Worm (Caenorhabditis elegans) whole organism, young adult: ENCODE data around the gene F23F1.2.
A peak's percentile ranks its signal among the peaks of the same experiment; 100 is the strongest.

Experiments used
- B0035.1 ChIP-seq: sonication (generic microtip); optimal IDR thresholded peaks from 2 replicates; lab custom pipeline; 2016; ENCODE audit warnings: missing genetic modification characterization, mild to moderate bottlenecking, missing compliant biosample characterization, missing genotype, missing genetic modification reagents
- B0336.3 ChIP-seq: fragments of 200-800 bp; sonication (Bioruptor generic); IDR thresholded peaks from 2 replicates; pipeline ENCODE4 v1.3.6; 2022; ENCODE audit warnings: missing genetic modification characterization, missing compliant biosample characterization
- D2030.7 ChIP-seq: fragments of 200-800 bp; sonication (Bioruptor generic); IDR thresholded peaks from 2 replicates; pipeline ENCODE4 v1.3.6; 2022; ENCODE audit warnings: missing genetic modification reagents, missing genetic modification characterization, missing compliant biosample characterization
- F33H1.4 ChIP-seq: fragments of 200-800 bp; sonication (Bioruptor generic); IDR thresholded peaks from 2 replicates; pipeline ENCODE4 v1.3.6; 2022; ENCODE audit warnings: missing genetic modification reagents, missing genetic modification characterization, missing compliant biosample characterization
- F49E8.2 ChIP-seq: sonication (generic microtip); optimal IDR thresholded peaks from 3 replicates; lab custom pipeline; 2017; ENCODE audit warnings: missing genetic modification characterization, mild to moderate bottlenecking, missing compliant biosample characterization, antibody characterized with exemption, moderate library complexity; ENCODE audit not compliant: insufficient read depth
- F57A8.1 ChIP-seq: fragments of 200-800 bp; sonication (Bioruptor generic); optimal IDR thresholded peaks from 2 replicates; lab custom pipeline; 2018; ENCODE audit warnings: mild to moderate bottlenecking, missing genetic modification characterization, moderate library complexity, missing compliant biosample characterization
- K11D2.4 ChIP-seq: fragments of 200-800 bp; sonication (Bioruptor generic); IDR thresholded peaks from 2 replicates; pipeline ENCODE4 v1.3.6; 2022; ENCODE audit warnings: missing genetic modification reagents, missing genetic modification characterization, missing compliant biosample characterization
- T07F8.4 ChIP-seq: sonication (generic microtip); optimal IDR thresholded peaks from 2 replicates; lab custom pipeline; 2016; ENCODE audit warnings: mild to moderate bottlenecking, missing genetic modification characterization, moderate library complexity, missing compliant biosample characterization
- Y53G8AR.9 ChIP-seq: fragments of 200-800 bp; sonication (Bioruptor generic); conservative IDR thresholded peaks from 2 replicates; pipeline ENCODE4 v1.3.6; 2022; ENCODE audit warnings: missing genetic modification reagents, missing genetic modification characterization, missing compliant biosample characterization
- Y67H2A.10 ChIP-seq: fragments of 200-800 bp; sonication (Bioruptor generic); conservative IDR thresholded peaks from 2 replicates; pipeline ENCODE4 v1.3.6; 2022; ENCODE audit warnings: missing genetic modification reagents, missing genetic modification characterization, missing compliant biosample characterization
- athp-1 ChIP-seq: sonication (generic microtip); optimal IDR thresholded peaks from 2 replicates; lab custom pipeline; 2017; ENCODE audit warnings: mild to moderate bottlenecking, missing genetic modification characterization, missing compliant biosample characterization
- attf-3 ChIP-seq: fragments of 200-800 bp; sonication (Bioruptor generic); conservative IDR thresholded peaks from 2 replicates; pipeline ENCODE4 v1.3.6; 2022; ENCODE audit warnings: missing genetic modification reagents, missing genetic modification characterization, missing compliant biosample characterization
- bed-1 ChIP-seq: fragments of 200-800 bp; sonication (Bioruptor generic); IDR thresholded peaks from 2 replicates; pipeline ENCODE4 v1.3.6; 2022; ENCODE audit warnings: missing genetic modification reagents, missing genetic modification characterization, missing compliant biosample characterization
- ccch-3 ChIP-seq: fragments of 200-800 bp; sonication (Bioruptor generic); optimal IDR thresholded peaks from 2 replicates; lab custom pipeline; 2018; ENCODE audit warnings: mild to moderate bottlenecking, missing genetic modification characterization, missing compliant biosample characterization
- dox-1 ChIP-seq: fragments of 200-800 bp; sonication (Bioruptor generic); IDR thresholded peaks from 2 replicates; pipeline ENCODE4 v1.3.6; 2022; ENCODE audit warnings: missing genetic modification reagents, missing genetic modification characterization, missing compliant biosample characterization
- dpff-1 ChIP-seq: sonication (generic microtip); optimal IDR thresholded peaks from 2 replicates; lab custom pipeline; 2017; ENCODE audit warnings: mild to moderate bottlenecking, missing genetic modification characterization, missing compliant biosample characterization
- dpl-1 ChIP-seq: fragments of 150-350 bp; optimal IDR thresholded peaks from 2 replicates; lab custom pipeline; 2014; ENCODE audit warnings: missing biosample characterization, missing genetic modification reagents, missing genetic modification characterization
- efl-1 ChIP-seq: fragments of 150-350 bp; optimal IDR thresholded peaks from 2 replicates; lab custom pipeline; 2014; ENCODE audit warnings: missing biosample characterization, missing genetic modification reagents, missing genetic modification characterization
- gei-17 ChIP-seq: fragments of 200-800 bp; sonication (Bioruptor generic); optimal IDR thresholded peaks from 2 replicates; lab custom pipeline; 2018; ENCODE audit warnings: mild to moderate bottlenecking, missing genetic modification characterization, missing compliant biosample characterization
- him-1 ChIP-seq: sonication (generic microtip); optimal IDR thresholded peaks from 2 replicates; lab custom pipeline; 2016; ENCODE audit warnings: missing genotype, missing genetic modification reagents, missing genetic modification characterization, missing compliant biosample characterization
- hsf-1 ChIP-seq: fragments of 200-800 bp; sonication (Bioruptor generic); IDR thresholded peaks from 2 replicates; pipeline ENCODE4 v1.3.6; 2022; ENCODE audit warnings: missing genetic modification reagents, missing genetic modification characterization, missing compliant biosample characterization
- lag-1 ChIP-seq: fragments of 200-800 bp; sonication (Bioruptor generic); IDR thresholded peaks from 2 replicates; pipeline ENCODE4 v1.3.6; 2022; ENCODE audit warnings: missing genetic modification reagents, missing genetic modification characterization, missing compliant biosample characterization
- let-607 ChIP-seq, 2 experiments: fragments of 200-800 bp in 1 of 2; sonication (Bioruptor generic) in 1 of 2; sonication (generic microtip) in 1 of 2; optimal IDR thresholded peaks; 2 replicates each; lab custom pipeline; 2016 to 2018; ENCODE audit warnings: mild to moderate bottlenecking in 2 of 2, missing compliant biosample characterization in 2 of 2, missing genetic modification characterization in 2 of 2, moderate library complexity in 2 of 2, missing genotype in 1 of 2
- lin-26 ChIP-seq: fragments of 200-800 bp; sonication (Bioruptor generic); IDR thresholded peaks from 2 replicates; pipeline ENCODE4 v1.3.6; 2022; ENCODE audit warnings: missing genetic modification reagents, missing genetic modification characterization, missing compliant biosample characterization
- lin-35 ChIP-seq, 3 experiments: fragments of 150-350 bp in 2 of 3; sonication (generic microtip) in 1 of 3; optimal IDR thresholded peaks; 2 replicates each; lab custom pipeline; 2014 to 2018; ENCODE audit warnings: missing biosample characterization in 3 of 3, missing genetic modification characterization in 3 of 3, missing genetic modification reagents in 3 of 3
- lin-40 ChIP-seq: sonication (generic microtip); optimal IDR thresholded peaks from 2 replicates; lab custom pipeline; 2016; ENCODE audit warnings: missing genetic modification characterization, mild to moderate bottlenecking, missing compliant biosample characterization, missing genotype, missing genetic modification reagents
- lsy-27 ChIP-seq: sonication (generic microtip); optimal IDR thresholded peaks from 2 replicates; lab custom pipeline; 2017; ENCODE audit warnings: missing genetic modification characterization, mild to moderate bottlenecking, missing compliant biosample characterization, antibody characterized with exemption, missing genotype, borderline replicate concordance; ENCODE audit not compliant: insufficient read depth
- madf-6 ChIP-seq: fragments of 200-800 bp; sonication (Bioruptor generic); IDR thresholded peaks from 2 replicates; pipeline ENCODE4 v1.3.6; 2022; ENCODE audit warnings: missing genetic modification reagents, missing genetic modification characterization, missing compliant biosample characterization
- mcd-1 ChIP-seq: fragments of 200-800 bp; sonication (Bioruptor generic); IDR thresholded peaks from 2 replicates; pipeline ENCODE4 v1.3.6; 2022; ENCODE audit warnings: missing genetic modification reagents, missing genetic modification characterization, missing compliant biosample characterization
- mel-28 ChIP-seq: sonication (generic microtip); optimal IDR thresholded peaks from 2 replicates; lab custom pipeline; 2016; ENCODE audit warnings: borderline replicate concordance, mild to moderate bottlenecking, missing genetic modification characterization, missing compliant biosample characterization
- nhr-179 ChIP-seq: sonication (generic microtip); optimal IDR thresholded peaks from 2 replicates; lab custom pipeline; 2016; ENCODE audit warnings: mild to moderate bottlenecking, missing genetic modification characterization, missing compliant biosample characterization
- rcor-1 ChIP-seq: fragments of 200-800 bp; sonication (Bioruptor generic); IDR thresholded peaks from 2 replicates; pipeline ENCODE4 v1.3.6; 2022; ENCODE audit warnings: missing genetic modification reagents, missing genetic modification characterization, missing compliant biosample characterization
- sdz-38 ChIP-seq: sonication (generic microtip); optimal IDR thresholded peaks from 2 replicates; lab custom pipeline; 2016; ENCODE audit warnings: missing genotype, missing genetic modification characterization, missing compliant biosample characterization
- snpc-1.3 ChIP-seq: sonication (generic microtip); optimal IDR thresholded peaks from 2 replicates; lab custom pipeline; 2017; ENCODE audit warnings: missing genetic modification characterization, mild to moderate bottlenecking, missing compliant biosample characterization, antibody characterized with exemption, moderate library complexity, missing genotype, missing genetic modification reagents; ENCODE audit not compliant: insufficient read depth
- snpc-3.4 ChIP-seq: sonication (generic microtip); optimal IDR thresholded peaks from 2 replicates; lab custom pipeline; 2017; ENCODE audit warnings: missing genetic modification characterization, mild to moderate bottlenecking, missing compliant biosample characterization, antibody characterized with exemption, moderate library complexity, missing genotype, missing genetic modification reagents
- tbp1 ChIP-seq: fragments of 200-800 bp; sonication (Bioruptor generic); optimal IDR thresholded peaks from 2 replicates; lab custom pipeline; 2018; ENCODE audit warnings: mild to moderate bottlenecking, missing genetic modification characterization, missing compliant biosample characterization
- tbx-9 ChIP-seq: sonication (generic microtip); optimal IDR thresholded peaks from 2 replicates; lab custom pipeline; 2016; ENCODE audit warnings: borderline replicate concordance, missing genetic modification characterization, inconsistent platforms, missing compliant biosample characterization
- unc-130 ChIP-seq: sonication (generic microtip); optimal IDR thresholded peaks from 2 replicates; lab custom pipeline; 2016; ENCODE audit warnings: missing genetic modification reagents, missing genetic modification characterization, missing compliant biosample characterization
- unc-62 ChIP-seq: fragments of 150-350 bp; optimal IDR thresholded peaks from 2 replicates; lab custom pipeline; 2014; ENCODE audit warnings: missing biosample characterization, missing genetic modification reagents, missing genetic modification characterization
- zfh-2 ChIP-seq: fragments of 200-800 bp; sonication (Bioruptor generic); conservative IDR thresholded peaks from 2 replicates; pipeline ENCODE4 v1.3.6; 2022; ENCODE audit warnings: missing genetic modification reagents, missing genetic modification characterization, missing compliant biosample characterization
- ztf-3 ChIP-seq: fragments of 200-800 bp; sonication (Bioruptor generic); optimal IDR thresholded peaks from 2 replicates; lab custom pipeline; 2018; ENCODE audit warnings: mild to moderate bottlenecking, missing genetic modification characterization, missing compliant biosample characterization

F23F1.2 gene

ce11 chrII:19238-19637, 14.8 kb upstream of the F23F1.2 start, which contains the start of gene gmeb-1:
TSS of gene gmeb-1 (plus strand) at chrII:19538.
- TF ChIP-seq bed-1 (GFP tag; lab: Robert Waterston, UW) (no peak), ztf-3 (no peak), F57A8.1 (no peak), B0336.3 (GFP tag; lab: Robert Waterston, UW) (no peak), lin-26 (GFP tag; lab: Robert Waterston, UW) (no peak), lin-40 (no peak), mel-28 (tag; lab: Kevin White, UChicago) (no peak), madf-6 (GFP tag; lab: Robert Waterston, UW) (no peak), lag-1 (no peak)
- TF ChIP-seq, all 124 proteins: peak for 0

DNA sequence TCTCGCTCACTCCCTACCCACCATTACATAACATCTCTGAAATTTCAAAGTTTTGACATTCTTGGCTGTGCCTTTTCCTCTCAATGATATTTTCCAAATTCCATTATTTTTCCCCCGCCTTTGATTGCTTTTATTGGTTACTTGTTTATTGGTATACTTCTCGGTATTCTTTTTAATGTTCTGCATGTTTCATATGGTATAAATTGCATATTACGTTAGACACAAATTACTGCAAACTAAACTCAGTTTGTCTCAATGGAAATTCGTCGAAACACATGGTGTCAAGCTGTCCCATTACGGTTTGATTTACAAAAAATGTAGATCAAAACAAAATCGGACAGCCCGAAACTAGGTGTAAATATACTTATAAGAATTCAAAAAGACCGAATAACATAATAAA, 12.1 kb upstream of the F23F1.2 start:
- no peak for TF ChIP-seq attf-3 (GFP tag; lab: Robert Waterston, UW)
- TF ChIP-seq D2030.7: no peak
- no peak for TF ChIP-seq dpff-1 (tag; lab: Kevin White, UChicago)
- no peak for TF ChIP-seq B0035.1 (tag; lab: Kevin White, UChicago)
- TF ChIP-seq, all 124 proteins: peak for 0

DNA sequence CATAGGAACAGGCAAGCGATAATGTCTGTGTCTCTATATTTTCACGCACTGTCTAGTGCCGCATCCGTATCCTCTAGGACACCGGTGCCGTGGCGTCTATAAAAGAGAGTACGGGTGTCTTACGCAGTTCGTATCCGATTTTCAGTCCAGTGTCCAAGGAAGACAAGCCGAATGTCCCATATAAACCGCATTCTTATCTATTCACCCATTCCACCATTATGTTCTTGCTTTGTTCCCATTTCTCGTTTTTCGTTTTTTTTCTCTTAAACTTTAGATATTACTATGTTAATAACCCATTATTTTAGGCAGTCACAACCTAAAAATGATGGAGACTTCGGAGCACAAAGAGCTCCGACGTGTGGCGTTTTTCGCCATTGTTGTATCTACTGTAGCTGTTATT, 11.0 kb upstream of the F23F1.2 start, which contains the start of gene sqt-2:
TSS of gene sqt-2 (plus strand) at position 301 of the 400 bp plus-strand sequence.
- no peak for TF ChIP-seq athp-1
- TF ChIP-seq lag-1: no peak
- no peak for TF ChIP-seq nhr-179 (tag; lab: Kevin White, UChicago)
- TF ChIP-seq dpl-1: no peak
- TF ChIP-seq unc-62 (GFP tag; lab: Kevin White, UChicago): no peak
- no peak for TF ChIP-seq snpc-1.3
- TF ChIP-seq sdz-38 (tag; lab: Kevin White, UChicago): no peak
- TF ChIP-seq hsf-1: no peak
- TF ChIP-seq tbx-9: no peak

- TF ChIP-seq hsf-1 (0 out of 2 replicates have a peak, but pooled peaks have one; percentile 13), madf-6 (GFP tag; lab: Robert Waterston, UW) (no peak), dox-1 (GFP tag; lab: Robert Waterston, UW) (0 out of 2 replicates have a peak, but pooled peaks have one; percentile 12), Y67H2A.10 (GFP tag; lab: Robert Waterston, UW) (no peak), zfh-2 (GFP tag; lab: Robert Waterston, UW) (peak; percentile 68)
These were observed 10.3 kb upstream of the F23F1.2 start for ce11 chrII:23739-24138.

DNA sequence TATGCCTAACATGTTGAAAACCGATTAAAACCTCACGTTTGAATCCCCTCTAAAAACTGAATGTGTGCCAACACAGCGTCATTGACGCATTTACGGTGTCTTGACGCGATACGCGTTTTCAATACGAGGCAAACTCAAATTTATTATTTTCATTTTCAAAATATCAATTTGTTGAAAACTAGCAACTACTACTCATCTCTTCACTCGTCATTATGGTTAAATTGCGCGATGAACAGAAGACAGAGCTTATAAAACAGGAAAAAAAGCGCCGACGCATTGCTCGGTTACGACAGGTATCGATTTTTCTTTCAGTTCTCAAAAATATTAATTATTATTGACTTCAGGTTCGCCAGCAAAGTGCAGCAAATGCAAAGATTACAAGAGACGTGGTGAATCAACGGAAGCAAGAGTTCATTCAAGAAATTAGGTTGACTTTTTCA, 9.4 kb upstream of the F23F1.2 start, which contains the start of gene enee-1:
TSS of gene enee-1 (plus strand) at position 108 of the 440 bp plus-strand sequence.
- TF ChIP-seq zfh-2 (GFP tag; lab: Robert Waterston, UW): no peak
- no peak for TF ChIP-seq snpc-3.4 (tag; lab: Kevin White, UChicago)
- no peak for TF ChIP-seq gei-17 (GFP tag; lab: Kevin White, UChicago)
- TF ChIP-seq ccch-3: no peak
- TF ChIP-seq mcd-1: peak; percentile 81
- TF ChIP-seq B0336.3 (GFP tag; lab: Robert Waterston, UW): 0 out of 2 replicates have a peak, but pooled peaks have one; percentile 37
- peak; percentile 52; the same call in 1 of the 2 replicates for TF ChIP-seq rcor-1 (GFP tag; lab: Robert Waterston, UW)
- no peak for TF ChIP-seq lag-1
- no peak for TF ChIP-seq tbx-9
- peak in 1 of 2 experiments; percentile 15 for TF ChIP-seq let-607 (tag; optimal IDR thresholded peaks at IDR 0.05; lab: Kevin White, UChicago)
- no peak for TF ChIP-seq him-1
- TF ChIP-seq tbp1 (GFP tag; lab: Kevin White, UChicago): peak; percentile 19
- TF ChIP-seq lsy-27: no peak
- no peak for TF ChIP-seq T07F8.4
- no peak for TF ChIP-seq K11D2.4 (GFP tag; lab: Robert Waterston, UW)
- peak; percentile 57 for TF ChIP-seq efl-1
- TF ChIP-seq Y53G8AR.9 (GFP tag; lab: Robert Waterston, UW): peak; percentile 61; the same call in 1 of the 2 replicates
- no peak for TF ChIP-seq F49E8.2 (tag; lab: Kevin White, UChicago)
- TF ChIP-seq unc-130 (GFP tag; lab: Kevin White, UChicago): no peak
- no peak for TF ChIP-seq F33H1.4 (GFP tag; lab: Robert Waterston, UW)
- peak; percentile 1 to 83 (median 58) for TF ChIP-seq lin-35 (GFP tag; optimal IDR thresholded peaks at IDR 0.05; lab: Kevin White, UChicago)
